Fruit fly (Drosophila melanogaster): ENCODE results near the gene CG13251.

dm6 chr3L:20630602-20631001, 6.4 kb upstream of the CG13251 start:
- TF ChIP-seq CTCF (optimal IDR thresholded peaks at IDR 0.05) (no peak), CG8478 (optimal IDR thresholded peaks at IDR 0.05) (no peak)

All from S2 (cell line).